Fruit fly (Drosophila melanogaster): ENCODE results near the gene CG11563.
A peak's percentile ranks its signal among the peaks of the same experiment; 100 is the strongest.

Gene CG11563

DNA sequence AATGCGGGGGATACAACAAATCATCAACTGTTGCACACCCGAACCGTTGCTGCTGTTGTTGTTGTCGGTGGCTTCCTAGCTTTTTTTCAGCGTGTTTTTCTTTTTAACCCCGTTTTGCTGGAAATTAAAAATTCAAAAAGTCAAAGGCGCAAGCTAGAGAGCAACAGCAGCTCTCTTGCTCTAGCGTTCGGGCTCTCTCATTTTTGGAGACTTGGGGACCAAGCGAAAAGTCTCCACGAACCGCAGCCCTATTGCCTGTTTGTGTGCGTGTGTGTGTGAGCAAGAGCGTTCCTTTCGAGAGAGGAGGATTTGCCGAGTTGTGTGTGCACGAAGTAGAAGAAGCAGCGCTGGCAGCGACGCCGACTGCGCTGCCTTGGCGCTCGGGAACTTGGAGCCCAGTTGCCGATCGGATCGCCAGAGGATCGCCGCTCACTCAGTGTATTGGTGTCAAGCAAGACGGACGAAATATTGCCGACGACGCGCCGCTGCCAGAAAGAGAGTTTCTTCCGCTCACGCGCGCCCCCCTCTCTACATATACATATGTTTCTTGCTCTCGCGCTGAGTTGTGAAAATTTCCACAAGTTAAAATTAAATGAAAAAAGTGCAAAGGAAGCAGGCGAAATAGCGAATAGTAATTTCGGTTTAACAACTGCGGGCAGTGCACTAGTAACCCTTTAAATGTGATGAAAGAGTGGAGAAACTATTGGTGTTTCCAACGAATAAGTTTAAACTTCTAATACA is 12.1 kb upstream of the CG11563 start (continued):
- no peak for TF ChIP-seq CG10654 (GFP tag; optimal IDR thresholded peaks at IDR 0.05)
- no peak for TF ChIP-seq Sry-δ (GFP tag; optimal IDR thresholded peaks at IDR 0.05)
- TF ChIP-seq cad (GFP tag; optimal IDR thresholded peaks at IDR 0.05) = no peak
- no peak for TF ChIP-seq jumu (GFP tag; optimal IDR thresholded peaks at IDR 0.05)
- no peak for TF ChIP-seq Asciz (GFP tag; optimal IDR thresholded peaks at IDR 0.05)
- TF ChIP-seq gcm (GFP tag; optimal IDR thresholded peaks at IDR 0.05) = no peak
- TF ChIP-seq bbx (GFP tag; IDR thresholded peaks at IDR 0.05; ENCODE audit: partially characterized antibody) = 0 out of 2 replicates have a peak, but pooled peaks have one; percentile 9
- peak; percentile 20; the same call in 1 of the 2 replicates for TF ChIP-seq Drgx (GFP tag; IDR thresholded peaks at IDR 0.05)
- TF ChIP-seq CG10274 (GFP tag; optimal IDR thresholded peaks at IDR 0.05) = no peak
- TF ChIP-seq lmd (GFP tag; IDR thresholded peaks at IDR 0.05) = no peak
- no peak for TF ChIP-seq Pdp1 (GFP tag; optimal IDR thresholded peaks at IDR 0.05)
- no peak for TF ChIP-seq croc (GFP tag; conservative IDR thresholded peaks at IDR 0.05)
- TF ChIP-seq MESR4 (GFP tag; optimal IDR thresholded peaks at IDR 0.05) = no peak
- no peak for TF ChIP-seq gcm2 (GFP tag; optimal IDR thresholded peaks at IDR 0.05)
- no peak for TF ChIP-seq CG30020 (tag; optimal IDR thresholded peaks at IDR 0.05)
- TF ChIP-seq D (optimal IDR thresholded peaks at IDR 0.05) = peak; percentile 36
- TF ChIP-seq D (GFP tag; optimal IDR thresholded peaks at IDR 0.05) = no peak
- TF ChIP-seq CG1603 (tag; optimal IDR thresholded peaks at IDR 0.05) = peak; percentile 15
- peak; percentile 80 for TF ChIP-seq CG11696 (GFP tag; IDR thresholded peaks at IDR 0.05)
- TF ChIP-seq eve (GFP tag; optimal IDR thresholded peaks at IDR 0.05) = no peak
- TF ChIP-seq Blimp-1 (GFP tag; optimal IDR thresholded peaks at IDR 0.05) = no peak
- no peak for TF ChIP-seq tin (GFP tag; optimal IDR thresholded peaks at IDR 0.05)
- TF ChIP-seq jigr1 (GFP tag; IDR thresholded peaks at IDR 0.05) = no peak
- no peak for TF ChIP-seq ab (GFP tag; optimal IDR thresholded peaks at IDR 0.05)
- TF ChIP-seq yki (optimal IDR thresholded peaks at IDR 0.05) = peak; percentile 46
- peak; percentile 35; the same call in 1 of the 2 replicates for TF ChIP-seq Bgb (GFP tag; IDR thresholded peaks at IDR 0.05; ENCODE audit: partially characterized antibody)
- TF ChIP-seq CG18011 (GFP tag; optimal IDR thresholded peaks at IDR 0.05) = no peak
- TF ChIP-seq bcd (GFP tag; optimal IDR thresholded peaks at IDR 0.05) = no peak
- TF ChIP-seq zfh1 (GFP tag; IDR thresholded peaks at IDR 0.05) = 0 out of 3 replicates have a peak, but pooled peaks have one; percentile 45
- TF ChIP-seq CG13287 (GFP tag; IDR thresholded peaks at IDR 0.05; ENCODE audit: partially characterized antibody) = peak; percentile 42
- no peak for TF ChIP-seq trh (GFP tag; optimal IDR thresholded peaks at IDR 0.05)
- TF ChIP-seq CG4404 (GFP tag; IDR thresholded peaks at IDR 0.05) = no peak
- no peak for TF ChIP-seq salm (tag; optimal IDR thresholded peaks at IDR 0.05)
- no peak for TF ChIP-seq unpg (GFP tag; optimal IDR thresholded peaks at IDR 0.05)
- no peak for TF ChIP-seq fru (optimal IDR thresholded peaks at IDR 0.05)
- TF ChIP-seq fd64A (GFP tag; optimal IDR thresholded peaks at IDR 0.05) = no peak
- TF ChIP-seq CG13424 (tag; optimal IDR thresholded peaks at IDR 0.05) = no peak
- TF ChIP-seq CG9932 (GFP tag; IDR thresholded peaks at IDR 0.05) = no peak
- no peak for TF ChIP-seq CG8388 (GFP tag; optimal IDR thresholded peaks at IDR 0.05)
- no peak for TF ChIP-seq crp (GFP tag; optimal IDR thresholded peaks at IDR 0.05)
- TF ChIP-seq onecut (GFP tag; IDR thresholded peaks at IDR 0.05) = 0 out of 2 replicates have a peak, but pooled peaks have one; percentile 21
- no peak for TF ChIP-seq mam (GFP tag; optimal IDR thresholded peaks at IDR 0.05)
- TF ChIP-seq CG2889 (GFP tag; IDR thresholded peaks at IDR 0.05) = no peak
- TF ChIP-seq fu2 (GFP tag; optimal IDR thresholded peaks at IDR 0.05) = no peak
- TF ChIP-seq hbn (GFP tag; IDR thresholded peaks at IDR 0.05; ENCODE audit: partially characterized antibody) = no peak
- TF ChIP-seq vnd (GFP tag; IDR thresholded peaks at IDR 0.05; ENCODE audit: partially characterized antibody) = no peak
- TF ChIP-seq bowl (GFP tag; IDR thresholded peaks at IDR 0.05) = no peak
- no peak for TF ChIP-seq Eip74EF (GFP tag; optimal IDR thresholded peaks at IDR 0.05)
- TF ChIP-seq sens (GFP tag) = peak; percentile 32
- TF ChIP-seq Stat92E (GFP tag; optimal IDR thresholded peaks at IDR 0.05) = peak in 1 of 3 experiments; percentile 29
